Fruit fly (Drosophila melanogaster): ENCODE results near the gene CG44476.

DNA sequence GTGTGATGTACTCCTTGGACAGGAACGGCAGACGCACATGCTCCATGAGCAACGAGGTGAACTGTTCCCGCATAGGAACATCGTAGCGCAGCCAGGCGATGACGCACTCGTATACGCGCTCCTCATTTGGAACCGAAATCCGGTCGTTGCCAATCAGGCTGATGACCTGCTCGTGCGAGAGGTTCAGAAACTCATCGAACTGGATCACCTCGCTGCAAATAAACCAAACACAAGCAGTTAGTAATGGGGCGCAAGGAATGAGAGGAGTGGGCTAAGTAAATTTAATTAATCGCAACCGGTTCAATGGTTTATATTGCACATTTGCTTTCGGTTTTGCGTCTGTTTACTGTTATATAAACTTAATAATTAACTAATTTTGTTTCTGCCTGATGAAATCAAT, 21.6 kb upstream of the CG44476 start:
- TF ChIP-seq CTCF (optimal IDR thresholded peaks at IDR 0.05) (no peak), CG8478 (optimal IDR thresholded peaks at IDR 0.05) (no peak)
